Worm (Caenorhabditis elegans): ENCODE results near the gene fbxb-72.

fbxb-72 gene

DNA sequence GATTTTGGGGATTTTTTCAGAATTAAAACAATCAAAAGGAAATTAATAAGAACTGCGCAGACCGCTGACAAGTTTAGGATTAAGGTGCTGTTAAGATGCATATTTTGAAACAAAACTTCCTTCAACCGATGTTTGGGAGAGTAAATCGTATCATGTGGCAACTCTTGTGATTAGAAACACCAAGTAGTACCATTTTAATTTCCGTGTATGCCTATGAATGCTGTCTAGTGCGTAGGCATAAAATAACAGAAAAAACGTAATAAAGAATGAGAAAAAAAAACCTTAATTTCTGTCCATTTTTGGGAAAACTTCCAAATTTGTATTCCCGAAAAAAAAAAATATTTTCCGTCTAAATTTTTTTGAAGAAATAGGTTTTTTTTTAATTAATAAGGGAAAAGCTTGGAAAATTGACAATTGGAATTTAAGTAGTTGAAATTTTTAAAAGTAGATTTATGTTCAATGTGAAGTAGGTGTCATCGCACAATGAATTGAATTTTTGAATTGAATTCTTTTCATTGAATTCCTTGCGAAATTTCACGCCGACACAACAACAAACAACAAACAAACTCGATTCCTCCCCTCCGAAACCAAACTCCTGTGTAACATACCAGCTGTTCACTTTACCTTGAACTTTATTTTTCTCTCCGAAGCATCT is 29.1 kb upstream of the fbxb-72 start, which contains the start of the genes str-262 and srp-1:
Gene str-262 (minus strand): TSS at position 101 of the 655 bp plus-strand sequence.
Gene srp-1 (plus strand): TSS at position 605 of the 655 bp plus-strand sequence.
- no peak for TF ChIP-seq hlh-15 (tag; optimal IDR thresholded peaks at IDR 0.05)
- TF ChIP-seq eyg-1 (tag; optimal IDR thresholded peaks at IDR 0.05): no peak
- no peak for TF ChIP-seq hlh-30 (tag; optimal IDR thresholded peaks at IDR 0.05; ENCODE audit: insufficient read depth)
- TF ChIP-seq ceh-48 (tag; optimal IDR thresholded peaks at IDR 0.05): no peak
- no peak for TF ChIP-seq fkh-6 (tag; optimal IDR thresholded peaks at IDR 0.05)
- TF ChIP-seq ceh-34 (tag; optimal IDR thresholded peaks at IDR 0.05): no peak
- no peak for TF ChIP-seq ceh-22 (tag; optimal IDR thresholded peaks at IDR 0.05)
- TF ChIP-seq dve-1 (tag; optimal IDR thresholded peaks at IDR 0.05): no peak
- TF ChIP-seq ttx-3 (tag; optimal IDR thresholded peaks at IDR 0.05): no peak
- no peak for TF ChIP-seq unc-55 (GFP tag; optimal IDR thresholded peaks at IDR 0.05)
- no peak for TF ChIP-seq pat-9 (tag; optimal IDR thresholded peaks at IDR 0.05)
- TF ChIP-seq K02D7.2 (tag; optimal IDR thresholded peaks at IDR 0.05): no peak

DNA sequence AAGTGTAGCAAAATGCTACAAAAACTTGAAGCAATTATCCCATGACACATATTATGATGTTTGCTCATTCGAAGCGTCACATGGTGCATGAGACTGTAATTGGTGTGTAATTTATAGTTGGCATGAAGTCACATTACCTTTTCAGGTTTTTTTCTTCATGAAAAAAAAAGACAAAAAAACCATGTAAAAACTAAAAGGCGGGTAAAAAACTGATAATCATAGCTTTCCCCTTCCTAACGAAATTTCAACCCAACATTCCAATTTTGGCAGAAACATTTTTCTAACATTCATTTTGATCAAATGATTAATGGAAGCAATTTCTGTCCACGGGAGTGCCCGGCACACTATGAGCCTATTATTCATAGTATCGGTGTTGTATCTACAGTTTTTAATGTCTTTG is 24.3 kb upstream of the fbxb-72 start, which contains the start of gene sri-4:
Gene sri-4 (plus strand): TSS at position 301 of the 400 bp plus-strand sequence.
- TF ChIP-seq fkh-6 (tag; optimal IDR thresholded peaks at IDR 0.05) (no peak), npax-4 (tag; optimal IDR thresholded peaks at IDR 0.05) (no peak), unc-3 (GFP tag; conservative IDR thresholded peaks at IDR 0.05) (no peak), unc-3 (tag; optimal IDR thresholded peaks at IDR 0.05) (no peak), ztf-16 (tag; optimal IDR thresholded peaks at IDR 0.05) (no peak), C08G9.2 (tag; optimal IDR thresholded peaks at IDR 0.05) (no peak), ceh-48 (tag; optimal IDR thresholded peaks at IDR 0.05) (no peak), ceh-31 (tag; optimal IDR thresholded peaks at IDR 0.05) (no peak), eyg-1 (tag; optimal IDR thresholded peaks at IDR 0.05) (no peak), pax-1 (tag; optimal IDR thresholded peaks at IDR 0.05) (no peak), elt-2 (tag; optimal IDR thresholded peaks at IDR 0.05) (no peak)

DNA sequence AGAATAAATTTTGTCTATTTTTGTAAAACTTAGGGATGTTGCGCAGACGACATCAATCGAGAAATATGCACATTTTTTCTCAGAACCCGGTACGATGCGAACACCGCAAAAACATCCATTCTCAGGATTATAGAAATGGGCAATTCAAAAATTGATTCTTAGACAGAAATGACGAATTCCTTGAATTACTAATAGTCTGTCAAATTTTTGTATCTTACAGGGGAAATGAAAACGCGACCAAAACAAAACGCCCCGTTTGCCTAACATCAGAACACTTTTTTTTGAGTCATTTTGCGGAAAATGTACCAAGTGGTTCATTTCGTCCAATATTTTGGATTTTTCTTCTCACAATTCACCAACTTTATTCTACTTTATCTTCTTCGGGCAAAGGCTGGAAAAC is 19.6 kb upstream of the fbxb-72 start, which contains the start of gene str-134:
Gene str-134 (plus strand): TSS at position 301 of the 400 bp plus-strand sequence.
- no peak for TF ChIP-seq hlh-30 (tag; optimal IDR thresholded peaks at IDR 0.05; ENCODE audit: insufficient read depth)
- TF ChIP-seq C08G9.2 (tag; optimal IDR thresholded peaks at IDR 0.05): no peak
- no peak for TF ChIP-seq ref-2 (tag; optimal IDR thresholded peaks at IDR 0.05)
- no peak for TF ChIP-seq ceh-18 (tag; optimal IDR thresholded peaks at IDR 0.05)
- TF ChIP-seq ztf-16 (tag; optimal IDR thresholded peaks at IDR 0.05): no peak
- TF ChIP-seq ets-4 (tag; optimal IDR thresholded peaks at IDR 0.05): no peak
- no peak for TF ChIP-seq sox-2 (GFP tag; IDR thresholded peaks at IDR 0.05)
- TF ChIP-seq K02D7.2 (tag; optimal IDR thresholded peaks at IDR 0.05): no peak
- no peak for TF ChIP-seq elt-2 (tag; optimal IDR thresholded peaks at IDR 0.05)
- no peak for TF ChIP-seq hlh-8 (tag; optimal IDR thresholded peaks at IDR 0.05)
- TF ChIP-seq ahr-1 (tag; optimal IDR thresholded peaks at IDR 0.05): no peak
- TF ChIP-seq madf-2 (tag; optimal IDR thresholded peaks at IDR 0.05): no peak
- no peak for TF ChIP-seq ttx-3 (tag; optimal IDR thresholded peaks at IDR 0.05)
- TF ChIP-seq tbx-7 (tag; optimal IDR thresholded peaks at IDR 0.05): no peak
- no peak for TF ChIP-seq ceh-6 (GFP tag; optimal IDR thresholded peaks at IDR 0.05)
- TF ChIP-seq T23F11.4 (GFP tag; optimal IDR thresholded peaks at IDR 0.05): no peak
- TF ChIP-seq dve-1 (tag; optimal IDR thresholded peaks at IDR 0.05): no peak
- TF ChIP-seq fax-1 (tag; optimal IDR thresholded peaks at IDR 0.05): no peak
- no peak for TF ChIP-seq C38D4.7 (GFP tag; optimal IDR thresholded peaks at IDR 0.05)
- no peak for TF ChIP-seq ceh-48 (tag; optimal IDR thresholded peaks at IDR 0.05)

DNA sequence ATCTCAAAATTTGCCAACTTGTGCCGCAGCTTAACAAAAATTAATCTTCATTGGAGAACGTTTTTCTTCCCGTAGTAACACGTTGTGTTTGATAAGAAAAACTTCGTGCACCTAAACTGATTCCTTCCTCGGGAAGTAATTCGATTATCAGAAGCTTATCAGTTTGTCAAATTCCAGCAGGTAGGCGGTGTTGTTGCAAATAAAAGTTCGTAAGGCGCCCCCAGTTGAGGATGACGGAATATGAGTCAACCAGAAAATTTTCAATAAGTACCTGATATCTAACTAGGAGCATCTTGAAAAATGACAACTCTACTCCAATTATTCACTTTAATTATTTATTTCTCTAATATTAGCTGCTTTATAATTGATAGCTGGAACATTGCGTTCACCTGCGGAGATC is 18.1 kb upstream of the fbxb-72 start, which contains the start of gene C05E4.7:
Gene C05E4.7 (plus strand): TSS at position 301 of the 400 bp plus-strand sequence.
- TF ChIP-seq C38D4.7 (GFP tag; optimal IDR thresholded peaks at IDR 0.05) (no peak), hlh-15 (tag; optimal IDR thresholded peaks at IDR 0.05) (no peak), gmeb-2 (tag; optimal IDR thresholded peaks at IDR 0.05) (no peak), nhr-11 (tag; optimal IDR thresholded peaks at IDR 0.05) (no peak)

Measured in whole organism, late embryonic.